Fruit fly (Drosophila melanogaster): ENCODE results near the gene Srp54.

Gene Srp54

dm6 chr2L:9915011-9915850, 2.5 kb downstream of the Srp54 start, which contains the start of gene yip2 (continued):
- peak; percentile 70 for TF ChIP-seq CG14014 (GFP tag; IDR thresholded peaks at IDR 0.05)
- no peak for TF ChIP-seq CG5245 (GFP tag; optimal IDR thresholded peaks at IDR 0.05)
- peak; percentile 8 for TF ChIP-seq gro (GFP tag; optimal IDR thresholded peaks at IDR 0.05)
- TF ChIP-seq ara (GFP tag; IDR thresholded peaks at IDR 0.05) = peak; percentile 35; the same call in 1 of the 2 replicates
- TF ChIP-seq CG10321 (GFP tag; IDR thresholded peaks at IDR 0.05) = peak; percentile 42; the same call in 1 of the 2 replicates
- peak; percentile 63; the same call in 1 of the 2 replicates for TF ChIP-seq CG32532 (GFP tag; IDR thresholded peaks at IDR 0.05)
- TF ChIP-seq H2.0 (GFP tag; IDR thresholded peaks at IDR 0.05) = peak; percentile 42; the same call in 1 of the 2 replicates
- TF ChIP-seq wek (GFP tag; optimal IDR thresholded peaks at IDR 0.05) = peak; percentile 54
- TF ChIP-seq CG10147 (GFP tag; optimal IDR thresholded peaks at IDR 0.05) = peak; percentile 19
- peak; percentile 15 for TF ChIP-seq CG12155 (GFP tag; optimal IDR thresholded peaks at IDR 0.05)
- peak; percentile 60; the same call in 1 of the 2 replicates for TF ChIP-seq NFAT (GFP tag; IDR thresholded peaks at IDR 0.05)
- TF ChIP-seq PHDP (tag; optimal IDR thresholded peaks at IDR 0.05) = peak; percentile 71
- peak; percentile 69 for TF ChIP-seq unpg (GFP tag; optimal IDR thresholded peaks at IDR 0.05)
- TF ChIP-seq Ptx1 (GFP tag; IDR thresholded peaks at IDR 0.05) = peak; percentile 52; the same call in 1 of the 2 replicates
- TF ChIP-seq knrl (GFP tag; IDR thresholded peaks at IDR 0.05; ENCODE audit: partially characterized antibody) = no peak
- TF ChIP-seq CG13287 (GFP tag; IDR thresholded peaks at IDR 0.05; ENCODE audit: partially characterized antibody) = peak; percentile 66
- peak; percentile 20 for TF ChIP-seq Mes4 (GFP tag; optimal IDR thresholded peaks at IDR 0.05)
- TF ChIP-seq CG9727 (GFP tag; optimal IDR thresholded peaks at IDR 0.05) = peak; percentile 39
- peak; percentile 21 for TF ChIP-seq CG2116 (GFP tag; optimal IDR thresholded peaks at IDR 0.05)
- TF ChIP-seq CoRest (tag; optimal IDR thresholded peaks at IDR 0.05) = peak; percentile 42
- peak; percentile 51; the same call in 1 of the 2 replicates for TF ChIP-seq Nf-YA (GFP tag; IDR thresholded peaks at IDR 0.05)
- no peak for TF ChIP-seq CG14710 (tag; optimal IDR thresholded peaks at IDR 0.05)
- TF ChIP-seq CG12299 (tag; optimal IDR thresholded peaks at IDR 0.05) = peak; percentile 10
- TF ChIP-seq Adf1 (GFP tag; IDR thresholded peaks at IDR 0.05) = peak; percentile 38; the same call in 1 of the 2 replicates
- no peak for TF ChIP-seq dmrt11E (tag; optimal IDR thresholded peaks at IDR 0.05)
- TF ChIP-seq Neu2 (GFP tag; optimal IDR thresholded peaks at IDR 0.05; ENCODE audit: borderline replicate concordance) = no peak
- TF ChIP-seq otp (GFP tag; IDR thresholded peaks at IDR 0.05) = peak; percentile 53; the same call in 1 of the 3 replicates
- no peak for TF ChIP-seq CG7928 (GFP tag; optimal IDR thresholded peaks at IDR 0.05)
- TF ChIP-seq z (GFP tag; IDR thresholded peaks at IDR 0.05) = no peak
- TF ChIP-seq oc (tag; optimal IDR thresholded peaks at IDR 0.05) = peak; percentile 40
- peak; percentile 72 for TF ChIP-seq CG6765 (GFP tag; optimal IDR thresholded peaks at IDR 0.05)
- TF ChIP-seq sens (GFP tag) = peak; percentile 83
- TF ChIP-seq lilli (GFP tag; optimal IDR thresholded peaks at IDR 0.05) = peak; percentile 69
- peak; percentile 78 for TF ChIP-seq grn (GFP tag; optimal IDR thresholded peaks at IDR 0.05)
- no peak for TF ChIP-seq prd (optimal IDR thresholded peaks at IDR 0.05)
- peak; percentile 65 for TF ChIP-seq prd (GFP tag; IDR thresholded peaks at IDR 0.05)
- no peak for TF ChIP-seq toy (GFP tag; IDR thresholded peaks at IDR 0.05)
- no peak for TF ChIP-seq CG14965 (GFP tag; optimal IDR thresholded peaks at IDR 0.05; ENCODE audit: borderline replicate concordance)
- peak; percentile 29 for TF ChIP-seq CG5180 (GFP tag; optimal IDR thresholded peaks at IDR 0.05)
- no peak for TF ChIP-seq btn (GFP tag; optimal IDR thresholded peaks at IDR 0.05)
- TF ChIP-seq CG6689 (GFP tag; IDR thresholded peaks at IDR 0.05) = peak; percentile 49
- 0 out of 2 replicates have a peak, but pooled peaks have one; percentile 12 for TF ChIP-seq Oaz (GFP tag; IDR thresholded peaks at IDR 0.05)
- no peak for TF ChIP-seq aop (GFP tag; IDR thresholded peaks at IDR 0.05)
- TF ChIP-seq fd96Cb (tag; optimal IDR thresholded peaks at IDR 0.05) = peak; percentile 1
- TF ChIP-seq CG10565 (GFP tag; optimal IDR thresholded peaks at IDR 0.05) = no peak
- TF ChIP-seq CG12659 (GFP tag; optimal IDR thresholded peaks at IDR 0.05) = peak; percentile 70
- TF ChIP-seq vfl (GFP tag; optimal IDR thresholded peaks at IDR 0.05) = peak; percentile 44
- TF ChIP-seq tap (tag; optimal IDR thresholded peaks at IDR 0.05) = peak; percentile 48
- peak; percentile 58 for TF ChIP-seq onecut (GFP tag; IDR thresholded peaks at IDR 0.05)

All from whole organism, embryonic.